Fruit fly (Drosophila melanogaster): Measurements from ENCODE around the gene CG3942.

The CG3942 gene

dm6 chr3R:12253887-12254286 is at the start of gene CG3942:
CG3942 (plus strand) TSS chr3R:12254187.
- no peak for TF ChIP-seq dpn (GFP tag; optimal IDR thresholded peaks at IDR 0.05)
- no peak for TF ChIP-seq CG16863 (GFP tag; optimal IDR thresholded peaks at IDR 0.05)
- TF ChIP-seq ato (GFP tag; IDR thresholded peaks at IDR 0.05; ENCODE audit: partially characterized antibody), result no peak
- TF ChIP-seq CG13624 (GFP tag; optimal IDR thresholded peaks at IDR 0.05), result no peak
- no peak for TF ChIP-seq CG17829 (tag; optimal IDR thresholded peaks at IDR 0.05)
- no peak for TF ChIP-seq ham (GFP tag; IDR thresholded peaks at IDR 0.05)
- TF ChIP-seq fd3F (GFP tag; optimal IDR thresholded peaks at IDR 0.05), result no peak
- TF ChIP-seq insv (GFP tag; optimal IDR thresholded peaks at IDR 0.05), result no peak
- TF ChIP-seq CG11560 (tag; IDR thresholded peaks at IDR 0.05), result no peak
- no peak for TF ChIP-seq CG3163 (GFP tag; optimal IDR thresholded peaks at IDR 0.05)
- no peak for TF ChIP-seq CG4730 (GFP tag; IDR thresholded peaks at IDR 0.05)
- TF ChIP-seq Stat92E (GFP tag; optimal IDR thresholded peaks at IDR 0.05), result no peak
- no peak for TF ChIP-seq CG6654 (GFP tag; optimal IDR thresholded peaks at IDR 0.05)
- no peak for TF ChIP-seq twi (tag; optimal IDR thresholded peaks at IDR 0.05)
- no peak for TF ChIP-seq salm (tag; optimal IDR thresholded peaks at IDR 0.05)
- no peak for TF ChIP-seq gcm2 (GFP tag; optimal IDR thresholded peaks at IDR 0.05)
- no peak for TF ChIP-seq Nf-YA (GFP tag; IDR thresholded peaks at IDR 0.05)
- no peak for TF ChIP-seq CG7839 (tag; optimal IDR thresholded peaks at IDR 0.05)

dm6 chr3R:12210260-12210659 is 43.7 kb upstream of the CG3942 start, which contains the start of gene CG4830:
CG4830 (minus strand) TSS chr3R:12210360.
- peak; percentile 28 for TF ChIP-seq mirr (GFP tag; optimal IDR thresholded peaks at IDR 0.05)
- no peak for TF ChIP-seq CG9215 (GFP tag; IDR thresholded peaks at IDR 0.05)

dm6 chr3R:12211552-12211951 is 42.4 kb upstream of the CG3942 start:
- TF ChIP-seq sug (tag; optimal IDR thresholded peaks at IDR 0.05), result peak; percentile 64
- peak; percentile 43 for TF ChIP-seq grn (GFP tag; optimal IDR thresholded peaks at IDR 0.05)
- peak; percentile 80 for TF ChIP-seq mirr (GFP tag; optimal IDR thresholded peaks at IDR 0.05)
- no peak for TF ChIP-seq sens (GFP tag)
- TF ChIP-seq Hmr (GFP tag; optimal IDR thresholded peaks at IDR 0.05), result no peak
- TF ChIP-seq exex (tag; optimal IDR thresholded peaks at IDR 0.05), result peak; percentile 84

DNA sequence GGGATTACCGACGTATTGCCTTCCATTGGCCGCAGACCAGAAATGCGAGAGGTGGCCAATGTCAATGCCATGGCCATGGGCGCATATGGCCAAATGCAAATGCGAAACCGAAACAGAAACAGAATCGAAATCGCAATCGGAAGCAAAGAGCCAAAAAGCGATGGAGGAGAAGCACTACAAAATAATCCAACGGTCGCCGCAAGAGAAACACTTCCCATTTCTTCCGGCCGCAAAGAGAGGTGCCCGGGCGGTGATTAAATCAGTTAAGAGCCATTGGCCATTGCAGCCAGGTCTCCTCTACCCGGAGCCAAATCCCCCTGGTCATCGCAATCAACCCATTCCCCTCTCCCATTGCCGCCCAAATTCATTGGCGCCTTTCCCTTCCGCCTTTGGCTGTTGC is 39.8 kb upstream of the CG3942 start, which contains the start of gene CG14742:
Gene CG14742, plus strand, starts transcription at position 301 of the 400 bp plus-strand sequence.
- no peak for TF ChIP-seq HHEX (GFP tag; optimal IDR thresholded peaks at IDR 0.05)
- no peak for TF ChIP-seq CG32767 (GFP tag; IDR thresholded peaks at IDR 0.05)
- TF ChIP-seq CG10959 (GFP tag; IDR thresholded peaks at IDR 0.05), result no peak
- no peak for TF ChIP-seq CG4424 (GFP tag; optimal IDR thresholded peaks at IDR 0.05)
- no peak for TF ChIP-seq CG43689 (GFP tag; IDR thresholded peaks at IDR 0.05)
- no peak for TF ChIP-seq fd96Cb (tag; optimal IDR thresholded peaks at IDR 0.05)
- TF ChIP-seq CG3407 (GFP tag; optimal IDR thresholded peaks at IDR 0.05), result no peak
- no peak for TF ChIP-seq Dad (GFP tag; optimal IDR thresholded peaks at IDR 0.05)
- no peak for TF ChIP-seq Aef1 (GFP tag; IDR thresholded peaks at IDR 0.05)

DNA sequence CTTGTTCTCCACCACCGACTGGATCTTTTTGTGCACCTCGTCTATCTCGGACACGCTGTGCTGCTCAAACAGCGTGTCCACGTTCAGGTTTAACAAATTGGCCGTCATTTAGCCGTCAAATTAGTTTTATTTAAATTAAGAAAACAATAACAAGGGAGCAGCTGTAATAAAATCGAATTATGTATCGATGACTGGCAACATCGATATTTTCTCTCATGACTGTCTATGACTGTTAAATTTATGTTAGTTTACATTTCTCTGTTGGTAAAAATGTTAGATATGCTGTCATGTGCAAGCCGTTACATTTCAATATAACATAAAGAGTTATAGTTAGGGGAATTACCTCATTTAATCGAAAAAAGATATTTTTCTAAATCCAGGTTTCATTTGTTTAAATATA is 34.5 kb upstream of the CG3942 start, which contains the start of gene Cog1:
Gene Cog1, minus strand, starts transcription at position 190 of the 400 bp plus-strand sequence.
- peak; percentile 55; the same call in 1 of the 2 replicates for TF ChIP-seq ato (GFP tag; IDR thresholded peaks at IDR 0.05; ENCODE audit: partially characterized antibody)
- TF ChIP-seq sna (GFP tag; IDR thresholded peaks at IDR 0.05; ENCODE audit: partially characterized antibody), result peak; percentile 88
- no peak for TF ChIP-seq CG10543 (GFP tag; optimal IDR thresholded peaks at IDR 0.05)
- no peak for TF ChIP-seq CHES-1-like (GFP tag; optimal IDR thresholded peaks at IDR 0.05)
- peak; percentile 45 for TF ChIP-seq Sry-δ (GFP tag; optimal IDR thresholded peaks at IDR 0.05)
- TF ChIP-seq Myb (GFP tag; optimal IDR thresholded peaks at IDR 0.05), result peak; percentile 72
- TF ChIP-seq HLH4C (GFP tag; IDR thresholded peaks at IDR 0.05; ENCODE audit: partially characterized antibody), result peak; percentile 63; the same call in 2 of the 3 replicates
- peak; percentile 65; the same call in 1 of the 2 replicates for TF ChIP-seq MBD-R2 (GFP tag; IDR thresholded peaks at IDR 0.05)
- TF ChIP-seq CG14710 (tag; optimal IDR thresholded peaks at IDR 0.05), result no peak
- peak; percentile 13 for TF ChIP-seq sens (GFP tag)
- TF ChIP-seq CG8281 (tag; optimal IDR thresholded peaks at IDR 0.05), result no peak
- peak; percentile 75 for TF ChIP-seq Doc3 (GFP tag; IDR thresholded peaks at IDR 0.05; ENCODE audit: partially characterized antibody)
- TF ChIP-seq Dp (GFP tag; optimal IDR thresholded peaks at IDR 0.05), result peak; percentile 5
- peak; percentile 76 for TF ChIP-seq hbn (GFP tag; IDR thresholded peaks at IDR 0.05; ENCODE audit: partially characterized antibody)

All from whole organism, embryonic.